Fruit fly (Drosophila melanogaster) whole organism, embryonic: ENCODE data around the gene drongo.

ENCODE experiments used
- C15 ChIP-seq: fragments of 200-800 bp; sonication (Bioruptor generic); IDR thresholded peaks from 3 replicates; pipeline ENCODE4 v1.3.6; 2022; ENCODE audit warnings: missing biosample characterization, missing genetic modification characterization
- CG1024 ChIP-seq: fragments of 200-800 bp; sonication (Bioruptor generic); IDR thresholded peaks from 2 replicates; pipeline ENCODE4 v1.3.6; 2022; ENCODE audit warnings: missing biosample characterization, missing genetic modification characterization
- CG10321 ChIP-seq: fragments of 200-800 bp; sonication (Bioruptor generic); IDR thresholded peaks from 2 replicates; pipeline ENCODE4 v1.3.6; 2022; ENCODE audit warnings: missing biosample characterization, missing genetic modification characterization
- CG11398 ChIP-seq: fragments of 200-800 bp; sonication (Bioruptor generic); optimal IDR thresholded peaks from 2 replicates; lab custom pipeline; 2016; ENCODE audit warnings: missing biosample characterization, missing genetic modification characterization
- CG12155 ChIP-seq: fragments of 200-800 bp; sonication (Bioruptor generic); optimal IDR thresholded peaks from 3 replicates; lab custom pipeline; 2016; ENCODE audit warnings: missing biosample characterization, missing genetic modification characterization
- CG12219 ChIP-seq: fragments of 200-800 bp; sonication (Bioruptor generic); optimal IDR thresholded peaks from 3 replicates; lab custom pipeline; 2018; ENCODE audit warnings: missing biosample characterization, mild to moderate bottlenecking, missing genetic modification characterization
- CG2116 ChIP-seq: fragments of 200-800 bp; sonication (Bioruptor generic); optimal IDR thresholded peaks from 3 replicates; lab custom pipeline; 2018; ENCODE audit warnings: missing biosample characterization, mild to moderate bottlenecking, missing genetic modification characterization
- CG31388 ChIP-seq: fragments of 200-800 bp; sonication (Bioruptor generic); optimal IDR thresholded peaks from 2 replicates; lab custom pipeline; 2016; ENCODE audit warnings: missing biosample characterization, missing genetic modification characterization
- CG31441 ChIP-seq: fragments of 200-800 bp; sonication (Bioruptor generic); IDR thresholded peaks from 2 replicates; pipeline ENCODE4 v1.3.6; 2022; ENCODE audit warnings: missing biosample characterization, missing genetic modification characterization
- CG32772 ChIP-seq: fragments of 200-800 bp; sonication (Bioruptor generic); IDR thresholded peaks from 2 replicates; pipeline ENCODE4 v1.3.6; 2022; ENCODE audit warnings: missing biosample characterization, missing genetic modification characterization
- CG33213 ChIP-seq: fragments of 200-800 bp; sonication (Bioruptor generic); optimal IDR thresholded peaks from 3 replicates; lab custom pipeline; 2016; ENCODE audit warnings: missing biosample characterization, missing genetic modification characterization
- CG3847 ChIP-seq: fragments of 200-800 bp; sonication (Bioruptor generic); IDR thresholded peaks from 2 replicates; pipeline ENCODE4 v1.3.6; 2022; ENCODE audit warnings: missing biosample characterization, missing genetic modification characterization
- CG43689 ChIP-seq: fragments of 200-800 bp; sonication (Bioruptor generic); IDR thresholded peaks from 2 replicates; pipeline ENCODE4 v1.3.6; 2022; ENCODE audit warnings: missing biosample characterization, missing genetic modification characterization
- CG4404 ChIP-seq: fragments of 200-800 bp; sonication (Bioruptor generic); IDR thresholded peaks from 2 replicates; pipeline ENCODE4 v1.3.6; 2022; ENCODE audit warnings: missing biosample characterization, missing genetic modification characterization
- CG4617 ChIP-seq: fragments of 200-800 bp; sonication (Bioruptor generic); optimal IDR thresholded peaks from 3 replicates; lab custom pipeline; 2016; ENCODE audit warnings: missing biosample characterization, missing genetic modification characterization, borderline replicate concordance
- CG5953 ChIP-seq: fragments of 200-800 bp; sonication (Bioruptor generic); IDR thresholded peaks from 2 replicates; pipeline ENCODE4 v1.3.6; 2022; ENCODE audit warnings: missing biosample characterization, missing genetic modification characterization
- CG6254 ChIP-seq: fragments of 200-800 bp; sonication (Bioruptor generic); optimal IDR thresholded peaks from 3 replicates; lab custom pipeline; 2017; ENCODE audit warnings: mild to moderate bottlenecking, missing biosample characterization, missing genetic modification reagents, missing genetic modification characterization
- CG8281 ChIP-seq: fragments of 200-800 bp; sonication (Bioruptor generic); optimal IDR thresholded peaks from 2 replicates; lab custom pipeline; 2018; ENCODE audit warnings: missing biosample characterization, mild to moderate bottlenecking, missing genetic modification characterization, moderate library complexity
- Dfd ChIP-seq, 2 experiments: fragments of >200 bp; optimal IDR thresholded peaks; 2 replicates each; lab custom pipeline; 2017; ENCODE audit warnings: missing biosample characterization in 2 of 2, missing genetic modification characterization in 2 of 2
- Dp ChIP-seq: fragments of 200-800 bp; sonication (Bioruptor generic); optimal IDR thresholded peaks from 2 replicates; lab custom pipeline; 2018; ENCODE audit warnings: missing biosample characterization, mild to moderate bottlenecking, missing genetic modification characterization, moderate library complexity
- Drgx ChIP-seq: fragments of 200-800 bp; sonication (Bioruptor generic); IDR thresholded peaks from 2 replicates; pipeline ENCODE4 v1.3.6; 2022; ENCODE audit warnings: missing biosample characterization, missing genetic modification characterization
- HLH3B ChIP-seq: fragments of 200-800 bp; sonication (Bioruptor generic); IDR thresholded peaks from 2 replicates; pipeline ENCODE4 v1.3.6; 2022; ENCODE audit warnings: missing biosample characterization, missing genetic modification characterization
- Hr51 ChIP-seq, 2 experiments: fragments of 200-800 bp; sonication (Bioruptor generic); optimal IDR thresholded peaks; 2 replicates in 1 of 2; 3 replicates in 1 of 2; lab custom pipeline; 2016 to 2018; ENCODE audit warnings: missing biosample characterization in 2 of 2, missing genetic modification characterization in 2 of 2, mild to moderate bottlenecking in 1 of 2, moderate library complexity in 1 of 2
- Hsf ChIP-seq: fragments of 200-800 bp; sonication (Bioruptor generic); optimal IDR thresholded peaks from 3 replicates; lab custom pipeline; 2016; ENCODE audit warnings: missing biosample characterization, missing genetic modification characterization
- MESR4 ChIP-seq: fragments of 200-800 bp; sonication (Bioruptor generic); optimal IDR thresholded peaks from 2 replicates; lab custom pipeline; 2018; ENCODE audit warnings: missing biosample characterization, mild to moderate bottlenecking, missing genetic modification characterization, moderate library complexity
- Meics ChIP-seq: fragments of 200-800 bp; sonication (Bioruptor generic); optimal IDR thresholded peaks from 2 replicates; lab custom pipeline; 2017; ENCODE audit warnings: missing biosample characterization, mild to moderate bottlenecking, missing genetic modification characterization
- Oaz ChIP-seq: fragments of 200-800 bp; sonication (Bioruptor generic); IDR thresholded peaks from 2 replicates; pipeline ENCODE4 v1.3.6; 2022; ENCODE audit warnings: missing biosample characterization, missing genetic modification characterization
- Opbp ChIP-seq: fragments of 200-800 bp; sonication (Bioruptor generic); IDR thresholded peaks from 3 replicates; pipeline ENCODE4 v1.3.6; 2022; ENCODE audit warnings: missing biosample characterization, missing genetic modification characterization; ENCODE audit not compliant: partially characterized antibody
- Rx ChIP-seq: fragments of 200-800 bp; sonication (Bioruptor generic); IDR thresholded peaks from 2 replicates; pipeline ENCODE4 v1.3.6; 2022; ENCODE audit warnings: missing biosample characterization, missing genetic modification characterization
- Scr ChIP-seq: fragments of 200-800 bp; sonication (Bioruptor generic); IDR thresholded peaks from 2 replicates; pipeline ENCODE4 v1.3.6; 2022; ENCODE audit warnings: missing biosample characterization, missing genetic modification characterization; ENCODE audit not compliant: partially characterized antibody
- Sry-β ChIP-seq: fragments of 200-800 bp; sonication (Bioruptor generic); optimal IDR thresholded peaks from 2 replicates; lab custom pipeline; 2018; ENCODE audit warnings: missing biosample characterization, mild to moderate bottlenecking, missing genetic modification characterization, moderate library complexity
- Xrp1 ChIP-seq: fragments of 200-800 bp; sonication (Bioruptor generic); IDR thresholded peaks from 2 replicates; pipeline ENCODE4 v1.3.6; 2022; ENCODE audit warnings: missing biosample characterization, missing genetic modification characterization
- cg ChIP-seq: fragments of 200-800 bp; sonication (Bioruptor generic); optimal IDR thresholded peaks from 3 replicates; lab custom pipeline; 2019; ENCODE audit warnings: missing biosample characterization, mild to moderate bottlenecking, missing genetic modification characterization, moderate library complexity
- crp ChIP-seq, 2 experiments: fragments of 200-800 bp; sonication (Bioruptor generic); optimal IDR thresholded peaks; 2 replicates in 1 of 2; 3 replicates in 1 of 2; lab custom pipeline; 2017; ENCODE audit warnings: missing biosample characterization in 2 of 2, missing genetic modification characterization in 2 of 2, mild to moderate bottlenecking in 1 of 2, moderate library complexity in 1 of 2
- exex ChIP-seq: fragments of 200-800 bp; sonication (Bioruptor generic); optimal IDR thresholded peaks from 4 replicates; lab custom pipeline; 2018; ENCODE audit warnings: missing biosample characterization, mild to moderate bottlenecking, missing genetic modification characterization, moderate library complexity
- fd102C ChIP-seq: fragments of 200-800 bp; sonication (Bioruptor generic); optimal IDR thresholded peaks from 2 replicates; lab custom pipeline; 2018; ENCODE audit warnings: missing biosample characterization, mild to moderate bottlenecking, missing genetic modification characterization, moderate library complexity
- fd3F ChIP-seq: fragments of 200-800 bp; sonication (Bioruptor generic); optimal IDR thresholded peaks from 2 replicates; lab custom pipeline; 2018; ENCODE audit warnings: missing biosample characterization, mild to moderate bottlenecking, missing genetic modification characterization, moderate library complexity
- jigr1 ChIP-seq: fragments of 200-800 bp; sonication (Bioruptor generic); IDR thresholded peaks from 3 replicates; pipeline ENCODE4 v1.3.6; 2022; ENCODE audit warnings: missing biosample characterization, missing genetic modification characterization
- lola ChIP-seq, 3 experiments: fragments of >200 bp in 2 of 3; fragments of 200-800 bp in 1 of 3; sonication (Bioruptor generic) in 1 of 3; optimal IDR thresholded peaks; 2 replicates each; lab custom pipeline; 2017 to 2019; ENCODE audit warnings: missing biosample characterization in 3 of 3, missing genetic modification characterization in 3 of 3, mild to moderate bottlenecking in 1 of 3, moderate library complexity in 1 of 3
- pzg ChIP-seq: fragments of 200-800 bp; sonication (Bioruptor generic); optimal IDR thresholded peaks from 3 replicates; lab custom pipeline; 2018; ENCODE audit warnings: missing biosample characterization, mild to moderate bottlenecking, missing genetic modification characterization, moderate library complexity
- sens-2 ChIP-seq: fragments of 200-800 bp; sonication (Bioruptor generic); IDR thresholded peaks from 2 replicates; pipeline ENCODE4 v1.3.6; 2022; ENCODE audit warnings: missing biosample characterization, missing genetic modification characterization
- slp2 ChIP-seq: fragments of 200-800 bp; sonication (Bioruptor generic); optimal IDR thresholded peaks from 2 replicates; lab custom pipeline; 2016; ENCODE audit warnings: missing biosample characterization, missing genetic modification characterization
- sqz ChIP-seq: fragments of 200-800 bp; sonication (Bioruptor generic); optimal IDR thresholded peaks from 3 replicates; lab custom pipeline; 2018; ENCODE audit warnings: missing biosample characterization, mild to moderate bottlenecking, missing genetic modification characterization
- vnd ChIP-seq: fragments of 200-800 bp; sonication (Bioruptor generic); IDR thresholded peaks from 3 replicates; pipeline ENCODE4 v1.3.6; 2022; ENCODE audit warnings: missing biosample characterization, missing genetic modification characterization; ENCODE audit not compliant: partially characterized antibody

The drongo gene

dm6 chr2L:819315-820032 is 31.4 kb downstream of the drongo start, which contains the start of the genes PGAP2 and Clp (continued):
- no peak for TF ChIP-seq slp2
- 0 out of 2 replicates have a peak, but pooled peaks have one; percentile 17 for TF ChIP-seq Drgx
- peak; percentile 73 for TF ChIP-seq CG12155 (GFP tag; lab: Kevin White, UChicago)
- peak; percentile 43; the same call in 1 of the 3 replicates for TF ChIP-seq C15 (GFP tag; lab: Robert Waterston, UW)
- no peak for TF ChIP-seq jigr1 (GFP tag; lab: Robert Waterston, UW)
- no peak for TF ChIP-seq CG12219 (GFP tag; lab: Kevin White, UChicago)
- TF ChIP-seq fd3F = peak; percentile 68
- no peak for TF ChIP-seq CG6254 (GFP tag; lab: Kevin White, UChicago)
- TF ChIP-seq CG11398 (GFP tag; lab: Kevin White, UChicago) = no peak
- TF ChIP-seq crp (GFP tag; optimal IDR thresholded peaks at IDR 0.05; lab: Kevin White, UChicago) = peak in 1 of 2 experiments; percentile 51
- TF ChIP-seq lola (GFP tag; optimal IDR thresholded peaks at IDR 0.05; lab: Kevin White, UChicago) = peak in 1 of 3 experiments; percentile 80
- TF ChIP-seq Dp (GFP tag; lab: Kevin White, UChicago) = peak; percentile 17
- peak; percentile 48; the same call in 1 of the 3 replicates for TF ChIP-seq vnd (GFP tag; lab: Robert Waterston, UW)
- TF ChIP-seq Oaz = peak; percentile 77
- peak; percentile 79 for TF ChIP-seq CG3847 (GFP tag; lab: Robert Waterston, UW)
- TF ChIP-seq Scr (GFP tag; lab: Robert Waterston, UW) = peak; percentile 67; the same call in 1 of the 2 replicates
- peak; percentile 99 for TF ChIP-seq Sry-β (GFP tag; lab: Kevin White, UChicago)
- TF ChIP-seq CG32772 (GFP tag; lab: Robert Waterston, UW) = peak; percentile 76
- TF ChIP-seq Hr51 (GFP tag; optimal IDR thresholded peaks at IDR 0.05; lab: Kevin White, UChicago) = peak in 1 of 2 experiments; percentile 11
- peak; percentile 29 for TF ChIP-seq CG8281 (tag; lab: Kevin White, UChicago)
- TF ChIP-seq Dfd (GFP tag; optimal IDR thresholded peaks at IDR 0.05; lab: Kevin White, UChicago) = no peak

dm6 chr2L:817850-818249 is 33.0 kb downstream of the drongo start, which contains the start of gene CG15880:
CG15880 (minus strand) TSS chr2L:817950.
- TF ChIP-seq CG5953 (GFP tag; lab: Robert Waterston, UW) (no peak), Hsf (GFP tag; lab: Kevin White, UChicago) (no peak), fd102C (GFP tag; lab: Kevin White, UChicago) (no peak), CG8281 (tag; lab: Kevin White, UChicago) (no peak)

- TF ChIP-seq jigr1 (GFP tag; lab: Robert Waterston, UW) = no peak
- TF ChIP-seq CG1024 = no peak
- TF ChIP-seq sens-2 = no peak
- no peak for TF ChIP-seq CG31388
- TF ChIP-seq CG12219 (GFP tag; lab: Kevin White, UChicago) = no peak
- no peak for TF ChIP-seq HLH3B (GFP tag; lab: Robert Waterston, UW)
- peak; percentile 85; the same call in 2 of the 3 replicates for TF ChIP-seq Opbp (GFP tag; lab: Robert Waterston, UW)
- no peak for TF ChIP-seq C15 (GFP tag; lab: Robert Waterston, UW)
- TF ChIP-seq CG31441 (GFP tag; lab: Robert Waterston, UW) = no peak
- TF ChIP-seq sqz = no peak
- TF ChIP-seq CG4617 = peak; percentile 70
- TF ChIP-seq CG4404 (GFP tag; lab: Robert Waterston, UW) = no peak
- peak; percentile 6; the same call in 1 of the 2 replicates for TF ChIP-seq Xrp1
- TF ChIP-seq cg = no peak
- TF ChIP-seq exex (tag; lab: Kevin White, UChicago) = peak; percentile 47
- no peak for TF ChIP-seq CG10321
- peak; percentile 57 for TF ChIP-seq pzg (GFP tag; lab: Kevin White, UChicago)
- peak; percentile 41 for TF ChIP-seq MESR4
- TF ChIP-seq CG32772 (GFP tag; lab: Robert Waterston, UW) = no peak
- peak; percentile 65 for TF ChIP-seq CG2116
- no peak for TF ChIP-seq Meics (GFP tag; lab: Kevin White, UChicago)
- TF ChIP-seq CG43689 (GFP tag; lab: Robert Waterston, UW) = no peak
- TF ChIP-seq Rx (GFP tag; lab: Robert Waterston, UW) = no peak
- TF ChIP-seq CG33213 = no peak
Observed at dm6 chr2L:815785-816389, 35.0 kb downstream of the drongo start, which contains the start of the genes Saf6 and Pex12. Saf6 (minus strand) TSS chr2L:815950. Pex12 (plus strand) TSS chr2L:815993.
